Worm (Caenorhabditis elegans): ENCODE data around the gene T23F2.3.

Gene T23F2.3

ce11 chrX:5466149-5466548, 46.0 kb downstream of the T23F2.3 start:
- no peak for TF ChIP-seq pha-4 (tag; optimal IDR thresholded peaks at IDR 0.05)
- TF ChIP-seq tbx-7 (tag; optimal IDR thresholded peaks at IDR 0.05) = no peak
- TF ChIP-seq zip-5 (tag; optimal IDR thresholded peaks at IDR 0.05) = no peak
- TF ChIP-seq fax-1 (tag; optimal IDR thresholded peaks at IDR 0.05) = no peak
- no peak for TF ChIP-seq fkh-10 (GFP tag; optimal IDR thresholded peaks at IDR 0.05)
- TF ChIP-seq sdc-2 (tag; optimal IDR thresholded peaks at IDR 0.05) = no peak
- TF ChIP-seq T23F11.4 (GFP tag; optimal IDR thresholded peaks at IDR 0.05) = no peak
- no peak for TF ChIP-seq eyg-1 (tag; optimal IDR thresholded peaks at IDR 0.05)
- TF ChIP-seq ceh-9 (tag; optimal IDR thresholded peaks at IDR 0.05) = no peak
- TF ChIP-seq nhr-232 (tag; optimal IDR thresholded peaks at IDR 0.05) = no peak
- TF ChIP-seq ceh-24 (tag; optimal IDR thresholded peaks at IDR 0.05) = no peak
- TF ChIP-seq sox-2 (GFP tag; IDR thresholded peaks at IDR 0.05) = no peak
- no peak for TF ChIP-seq gmeb-2 (tag; optimal IDR thresholded peaks at IDR 0.05)
- TF ChIP-seq dmd-4 (tag; optimal IDR thresholded peaks at IDR 0.05; ENCODE audit: borderline replicate concordance) = no peak
- TF ChIP-seq unc-42 (tag; optimal IDR thresholded peaks at IDR 0.05) = no peak
- TF ChIP-seq che-1 (tag; optimal IDR thresholded peaks at IDR 0.05) = no peak
- TF ChIP-seq ceh-18 (tag; optimal IDR thresholded peaks at IDR 0.05) = no peak

ce11 chrX:5465631-5466030, 46.5 kb downstream of the T23F2.3 start:
- no peak for TF ChIP-seq lin-11 (tag; optimal IDR thresholded peaks at IDR 0.05)
- TF ChIP-seq ceh-14 (tag; optimal IDR thresholded peaks at IDR 0.05) = no peak
- TF ChIP-seq zip-5 (tag; optimal IDR thresholded peaks at IDR 0.05) = no peak
- TF ChIP-seq T23F11.4 (GFP tag; optimal IDR thresholded peaks at IDR 0.05) = no peak
- TF ChIP-seq elt-2 (tag; optimal IDR thresholded peaks at IDR 0.05) = peak; percentile 71
- TF ChIP-seq C38D4.7 (GFP tag; optimal IDR thresholded peaks at IDR 0.05) = no peak
- TF ChIP-seq K02D7.2 (tag; optimal IDR thresholded peaks at IDR 0.05) = no peak
- TF ChIP-seq Y22D7AL.16 (tag; optimal IDR thresholded peaks at IDR 0.05) = no peak
